Worm (Caenorhabditis elegans): Measurements from ENCODE around the gene srw-91.

Gene srw-91

DNA sequence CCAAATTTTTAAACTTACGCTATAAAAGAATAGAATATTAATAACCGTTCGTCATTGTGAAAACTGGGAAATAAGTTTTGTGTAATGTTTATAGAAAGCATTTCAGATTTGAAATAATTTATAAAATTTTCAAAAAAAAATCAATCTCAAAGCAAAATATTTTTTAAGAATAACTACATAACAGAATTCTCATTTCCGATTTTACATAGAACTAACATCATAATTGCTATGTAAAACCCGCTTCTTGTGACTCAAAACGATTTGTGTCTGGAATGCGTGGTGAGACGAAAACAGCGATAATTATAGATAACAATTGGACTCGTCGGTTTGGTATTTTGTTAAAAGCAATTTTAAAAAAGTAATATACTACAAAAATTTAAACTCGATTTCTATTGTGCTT is at the start of gene srw-91:
Gene srw-91, minus strand, starts transcription at position 101 of the 400 bp plus-strand sequence.
- no peak for TF ChIP-seq ztf-28 (GFP tag; IDR thresholded peaks at IDR 0.05)
- no peak for TF ChIP-seq sea-2 (GFP tag; IDR thresholded peaks at IDR 0.05)
- no peak for TF ChIP-seq Y56A3A.18 (GFP tag; IDR thresholded peaks at IDR 0.05)
- no peak for TF ChIP-seq mes-4 (tag; optimal IDR thresholded peaks at IDR 0.05)

DNA sequence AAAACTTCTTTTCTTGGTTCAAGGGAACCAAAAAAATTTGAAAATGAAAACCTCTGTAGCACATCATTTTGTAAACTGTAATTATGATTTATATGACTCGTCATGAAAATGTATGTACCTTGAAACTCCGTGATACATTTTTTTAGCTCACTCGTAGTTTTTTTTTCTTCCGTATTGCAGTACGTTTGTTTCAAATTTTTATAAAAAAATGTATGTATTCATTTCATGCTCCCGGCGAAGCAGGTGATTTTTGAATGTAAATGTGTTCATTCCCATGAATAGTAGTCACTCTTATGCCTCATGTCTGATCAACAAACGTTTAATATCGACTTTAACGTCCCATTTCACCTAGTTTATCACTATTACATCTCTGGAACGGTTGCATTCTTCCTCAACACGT is 44.7 kb upstream of the srw-91 start, which contains the start of gene sri-27:
Gene sri-27, plus strand, starts transcription at position 301 of the 400 bp plus-strand sequence.
- TF ChIP-seq mes-4 (tag; optimal IDR thresholded peaks at IDR 0.05) (no peak), sdz-38 (tag; optimal IDR thresholded peaks at IDR 0.05) (no peak), ztf-3 (GFP tag; optimal IDR thresholded peaks at IDR 0.05) (no peak), C17E4.6 (GFP tag; IDR thresholded peaks at IDR 0.05) (no peak), repo-1 (tag; optimal IDR thresholded peaks at IDR 0.05) (no peak), die-1 (tag; optimal IDR thresholded peaks at IDR 0.05) (no peak), bed-2 (GFP tag; IDR thresholded peaks at IDR 0.05) (no peak), fkh-3 (tag; optimal IDR thresholded peaks at IDR 0.05) (no peak), pha-4 (tag; optimal IDR thresholded peaks at IDR 0.05) (no peak), dpff-1 (tag; optimal IDR thresholded peaks at IDR 0.05) (no peak), dox-1 (GFP tag; IDR thresholded peaks at IDR 0.05) (no peak), snpc-1.1 (tag; optimal IDR thresholded peaks at IDR 0.05; ENCODE audit: insufficient read depth) (no peak), ceh-91 (GFP tag; IDR thresholded peaks at IDR 0.05) (no peak), lin-35 (GFP tag; optimal IDR thresholded peaks at IDR 0.05) (no peak), chd-7 (tag; optimal IDR thresholded peaks at IDR 0.05) (no peak), zim-3 (tag; optimal IDR thresholded peaks at IDR 0.05) (no peak), ztf-28 (GFP tag; IDR thresholded peaks at IDR 0.05) (no peak)

- TF ChIP-seq ceh-79 (tag; optimal IDR thresholded peaks at IDR 0.05) (no peak), ekl-4 (GFP tag; IDR thresholded peaks at IDR 0.05) (no peak), ama-1 (optimal IDR thresholded peaks at IDR 0.05) (no peak), ama-1 (GFP tag; optimal IDR thresholded peaks at IDR 0.05) (no peak), F22D6.2 (tag; optimal IDR thresholded peaks at IDR 0.05) (no peak), hlh-26 (GFP tag; conservative IDR thresholded peaks at IDR 0.05) (no peak), hmg-20 (GFP tag; IDR thresholded peaks at IDR 0.05) (no peak), F49E8.2 (tag; optimal IDR thresholded peaks at IDR 0.05; ENCODE audit: insufficient read depth) (no peak), mcd-1 (GFP tag; IDR thresholded peaks at IDR 0.05) (no peak), sea-2 (GFP tag; IDR thresholded peaks at IDR 0.05) (no peak), gei-17 (GFP tag; optimal IDR thresholded peaks at IDR 0.05) (no peak), tbx-9 (tag; optimal IDR thresholded peaks at IDR 0.05; ENCODE audit: borderline replicate concordance) (no peak), mxl-1 (tag; optimal IDR thresholded peaks at IDR 0.05) (no peak), sdz-38 (tag; optimal IDR thresholded peaks at IDR 0.05) (no peak)
Observed at ce11 chrV:1721966-1722365, 41.3 kb upstream of the srw-91 start, which contains the start of gene srw-101. srw-101 (plus strand) TSS chrV:1722266.

ce11 chrV:1719927-1720326 is 39.3 kb upstream of the srw-91 start, which contains the start of gene srw-102:
srw-102 (plus strand) TSS chrV:1720227.
- TF ChIP-seq rpc-1 (optimal IDR thresholded peaks at IDR 0.05) (no peak), rpc-1 (tag; optimal IDR thresholded peaks at IDR 0.05) (no peak), lin-35 (GFP tag; optimal IDR thresholded peaks at IDR 0.05) (no peak)

- TF ChIP-seq lin-40 (tag; optimal IDR thresholded peaks at IDR 0.05) (no peak), K12H6.12 (tag; optimal IDR thresholded peaks at IDR 0.05) (no peak), madf-3 (GFP tag; IDR thresholded peaks at IDR 0.05) (no peak), F33H1.4 (GFP tag; IDR thresholded peaks at IDR 0.05) (no peak)
Observed at ce11 chrV:1718232-1718631, 37.6 kb upstream of the srw-91 start.

Measured in whole organism, young adult.